Fruit fly (Drosophila melanogaster) S2 (cell line): ENCODE results near the gene CG9106.

ENCODE experiments used
- CG8478 ChIP-seq: fragments of >200 bp; optimal IDR thresholded peaks from 2 replicates; lab custom pipeline; 2018
- CTCF ChIP-seq, 2 experiments: fragments of >200 bp; optimal IDR thresholded peaks; 2 replicates each; lab custom pipeline; 2018

- no peak for TF ChIP-seq CTCF (optimal IDR thresholded peaks at IDR 0.05; lab: Kevin White, UChicago)
- TF ChIP-seq CG8478 (lab: Kevin White, UChicago) = no peak
Measured at dm6 chrX:15244813-15245212, 27.4 kb downstream of the CG9106 start, which contains the start of gene PPYR1.
